Worm (Caenorhabditis elegans) whole organism, L3 larva: ENCODE data around the gene rps-22.

Source experiments
- aly-2 ChIP-seq: fragments of 150-350 bp; optimal IDR thresholded peaks from 2 replicates; lab custom pipeline; 2014; ENCODE audit warnings: missing biosample characterization, missing genetic modification characterization
- ceh-16 ChIP-seq: sonication (generic microtip); optimal IDR thresholded peaks from 2 replicates; lab custom pipeline; 2017; ENCODE audit warnings: missing biosample characterization, missing genetic modification characterization
- ceh-9 ChIP-seq: sonication (generic microtip); optimal IDR thresholded peaks from 2 replicates; lab custom pipeline; 2018; ENCODE audit warnings: missing biosample characterization, missing genetic modification characterization
- daf-12 ChIP-seq: fragments of 150-350 bp; optimal IDR thresholded peaks from 2 replicates; lab custom pipeline; 2014; ENCODE audit warnings: missing biosample characterization, missing genetic modification reagents, missing genetic modification characterization
- egl-27 ChIP-seq: sonication (generic microtip); optimal IDR thresholded peaks from 4 replicates; lab custom pipeline; 2017; ENCODE audit warnings: missing biosample characterization, missing genetic modification reagents, missing genetic modification characterization
- egl-5 ChIP-seq: fragments of 150-350 bp; optimal IDR thresholded peaks from 2 replicates; lab custom pipeline; 2017; ENCODE audit warnings: missing biosample characterization, missing genetic modification reagents, missing genetic modification characterization, inconsistent platforms
- elt-1 ChIP-seq: fragments of 150-350 bp; optimal IDR thresholded peaks from 2 replicates; lab custom pipeline; 2014; ENCODE audit warnings: missing biosample characterization, missing genetic modification characterization
- elt-2 ChIP-seq: sonication (generic microtip); optimal IDR thresholded peaks from 2 replicates; lab custom pipeline; 2016; ENCODE audit warnings: missing genetic modification reagents, mild to moderate bottlenecking, missing genetic modification characterization, missing compliant biosample characterization
- eor-1 ChIP-seq, 2 experiments: fragments of 150-350 bp; optimal IDR thresholded peaks; 2 replicates each; lab custom pipeline; 2014 to 2018; ENCODE audit warnings: missing biosample characterization in 2 of 2, missing genetic modification characterization in 2 of 2
- fkh-2 ChIP-seq: fragments of 150-350 bp; optimal IDR thresholded peaks from 2 replicates; lab custom pipeline; 2014; ENCODE audit warnings: missing biosample characterization, missing genetic modification reagents, missing genetic modification characterization
- lin-15B ChIP-seq: fragments of 150-350 bp; optimal IDR thresholded peaks from 2 replicates; lab custom pipeline; 2014; ENCODE audit warnings: missing biosample characterization, missing genetic modification characterization
- lsy-12 ChIP-seq: sonication (generic microtip); optimal IDR thresholded peaks from 2 replicates; lab custom pipeline; 2016; ENCODE audit warnings: mild to moderate bottlenecking, missing genetic modification characterization, missing compliant biosample characterization
- mml-1 ChIP-seq: fragments of 150-350 bp; sonication (generic microtip); optimal IDR thresholded peaks from 3 replicates; lab custom pipeline; 2014; ENCODE audit warnings: missing biosample characterization, missing genetic modification characterization
- nfya-1 ChIP-seq: sonication (generic microtip); optimal IDR thresholded peaks from 2 replicates; lab custom pipeline; 2017; ENCODE audit warnings: missing genetic modification characterization, mild to moderate bottlenecking, missing compliant biosample characterization, antibody characterized with exemption, moderate library complexity; ENCODE audit not compliant: insufficient read depth
- nhr-11 ChIP-seq: fragments of 150-350 bp; optimal IDR thresholded peaks from 2 replicates; lab custom pipeline; 2014; ENCODE audit warnings: missing biosample characterization, missing genetic modification characterization
- nhr-23 ChIP-seq: fragments of 150-350 bp; optimal IDR thresholded peaks from 2 replicates; lab custom pipeline; 2014; ENCODE audit warnings: missing biosample characterization, missing genetic modification reagents, missing genetic modification characterization
- nhr-237 ChIP-seq: fragments of 150-350 bp; optimal IDR thresholded peaks from 2 replicates; lab custom pipeline; 2014; ENCODE audit warnings: missing biosample characterization, missing genetic modification characterization
- nhr-43 ChIP-seq: sonication (generic microtip); optimal IDR thresholded peaks from 2 replicates; lab custom pipeline; 2016; ENCODE audit warnings: mild to moderate bottlenecking, missing genetic modification characterization, missing compliant biosample characterization; ENCODE audit not compliant: poor library complexity, severe bottlenecking
- nhr-67 ChIP-seq: fragments of 150-350 bp; optimal IDR thresholded peaks from 2 replicates; lab custom pipeline; 2014; ENCODE audit warnings: missing biosample characterization, missing genetic modification characterization
- nhr-76 ChIP-seq: fragments of 150-350 bp; sonication (generic microtip); optimal IDR thresholded peaks from 5 replicates; lab custom pipeline; 2014; ENCODE audit warnings: missing biosample characterization, missing genetic modification characterization
- nhr-77 ChIP-seq: fragments of 150-350 bp; optimal IDR thresholded peaks from 2 replicates; lab custom pipeline; 2014; ENCODE audit warnings: missing biosample characterization, missing genetic modification characterization
- pha-4 ChIP-seq: fragments of 150-350 bp; optimal IDR thresholded peaks from 2 replicates; lab custom pipeline; 2014; ENCODE audit warnings: missing biosample characterization, missing genetic modification reagents, missing genetic modification characterization
- pqm-1 ChIP-seq: fragments of 150-350 bp; optimal IDR thresholded peaks from 2 replicates; lab custom pipeline; 2017; ENCODE audit warnings: missing biosample characterization, missing genetic modification characterization, inconsistent platforms
- skn-1 ChIP-seq: fragments of 150-350 bp; optimal IDR thresholded peaks from 2 replicates; lab custom pipeline; 2014; ENCODE audit warnings: missing biosample characterization, missing genetic modification characterization
- tbx-2 ChIP-seq: sonication (generic microtip); optimal IDR thresholded peaks from 2 replicates; lab custom pipeline; 2016; ENCODE audit warnings: mild to moderate bottlenecking, missing genetic modification characterization, missing compliant biosample characterization
- unc-39 ChIP-seq: sonication (generic microtip); optimal IDR thresholded peaks from 4 replicates; lab custom pipeline; 2017; ENCODE audit warnings: missing biosample characterization, missing genetic modification characterization
- unc-62 ChIP-seq: fragments of 150-350 bp; sonication (generic microtip); optimal IDR thresholded peaks from 4 replicates; lab custom pipeline; 2014; ENCODE audit warnings: missing biosample characterization, missing genetic modification reagents, missing genetic modification characterization
- zag-1 ChIP-seq: fragments of 150-350 bp; optimal IDR thresholded peaks from 2 replicates; lab custom pipeline; 2014; ENCODE audit warnings: missing biosample characterization, missing genetic modification characterization
- ztf-4 ChIP-seq: fragments of 150-350 bp; optimal IDR thresholded peaks from 2 replicates; lab custom pipeline; 2014; ENCODE audit warnings: missing biosample characterization, missing genetic modification characterization

rps-22 gene

DNA sequence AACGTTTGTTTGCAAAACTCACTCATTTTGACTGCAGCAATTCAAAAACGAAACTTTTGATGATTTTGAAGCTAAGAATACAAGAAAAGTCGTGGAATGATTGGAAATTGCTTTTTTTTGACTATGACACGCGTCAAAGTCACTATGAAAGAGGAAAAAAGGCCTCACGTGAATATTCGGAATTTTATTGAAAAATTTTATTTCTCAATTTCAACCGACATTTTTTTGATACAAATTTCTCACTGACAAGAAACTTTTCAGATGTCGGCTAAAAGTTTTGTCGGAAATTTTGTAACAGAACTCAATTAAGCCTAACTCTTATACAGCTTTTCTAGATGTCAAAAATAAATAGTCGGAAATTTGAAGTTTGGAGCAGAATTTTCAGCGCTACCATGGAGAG is 20.1 kb downstream of the rps-22 start, which contains the start of gene R155.5:
R155.5 (minus strand) TSS at position 101 of the 400 bp plus-strand sequence.
- TF ChIP-seq pha-4 (tag; lab: Kevin White, UChicago) (no peak), unc-39 (no peak), aly-2 (tag; lab: Kevin White, UChicago) (no peak), nhr-23 (tag; lab: Kevin White, UChicago) (no peak), nhr-237 (tag; lab: Kevin White, UChicago) (no peak), ceh-16 (tag; lab: Kevin White, UChicago) (no peak), zag-1 (no peak), daf-12 (no peak), tbx-2 (no peak), unc-62 (no peak), nhr-67 (no peak), nhr-77 (no peak), eor-1 (tag; optimal IDR thresholded peaks at IDR 0.05; lab: Kevin White, UChicago) (no peak), skn-1 (tag; lab: Kevin White, UChicago) (no peak)

DNA sequence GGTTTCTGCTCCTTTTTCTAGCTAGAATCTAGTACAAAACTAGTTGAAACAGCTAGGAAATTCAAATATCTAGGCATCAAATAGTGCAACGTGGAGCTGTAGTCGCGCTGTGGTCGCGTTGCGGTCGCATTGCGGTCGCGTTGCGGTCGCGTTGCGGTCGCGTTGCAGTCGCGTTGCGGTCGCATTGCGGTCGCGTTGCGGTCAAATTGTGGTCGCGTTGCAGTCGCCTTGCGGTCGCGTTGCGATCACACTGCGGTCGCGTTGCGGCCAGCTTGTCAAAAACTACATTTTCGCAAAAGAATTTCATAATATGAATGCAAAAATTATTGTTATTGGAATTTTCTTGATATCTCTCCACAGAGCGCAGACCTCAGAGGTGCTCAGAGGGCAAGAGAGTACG is 25.7 kb downstream of the rps-22 start:
- TF ChIP-seq pqm-1 (tag; lab: Kevin White, UChicago) (no peak), fkh-2 (tag; lab: Kevin White, UChicago) (no peak), tbx-2 (no peak), nhr-237 (tag; lab: Kevin White, UChicago) (no peak), mml-1 (tag; lab: Kevin White, UChicago) (no peak), nhr-77 (no peak), zag-1 (no peak), nhr-43 (tag; lab: Kevin White, UChicago) (no peak), elt-1 (tag; lab: Kevin White, UChicago) (no peak)

DNA sequence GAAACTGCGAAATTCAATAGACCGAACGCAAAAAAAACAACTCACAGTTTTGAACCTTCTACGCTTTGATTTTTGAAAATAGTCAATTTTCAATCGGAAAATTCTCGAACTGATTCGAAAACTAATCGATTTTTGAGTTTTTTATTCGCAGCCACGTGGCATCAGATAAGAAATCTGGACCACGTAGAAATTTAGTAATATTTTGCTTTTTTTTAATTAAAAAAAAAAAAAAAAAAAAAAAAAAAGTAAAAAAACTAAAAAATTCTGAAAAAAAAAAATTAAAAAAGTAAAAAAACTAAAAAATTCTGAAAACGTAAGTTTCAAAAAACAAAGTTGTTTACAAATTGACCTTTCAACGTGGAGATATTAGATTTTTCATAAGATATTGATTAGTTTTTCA is 26.3 kb downstream of the rps-22 start, which contains the start of gene R155.3:
R155.3 (minus strand) TSS at position 101 of the 400 bp plus-strand sequence.
- TF ChIP-seq egl-27 (tag; lab: Kevin White, UChicago) (no peak), mml-1 (tag; lab: Kevin White, UChicago) (no peak), pqm-1 (tag; lab: Kevin White, UChicago) (no peak), egl-5 (no peak), skn-1 (tag; lab: Kevin White, UChicago) (no peak)
- TF ChIP-seq, all 47 proteins: peak for 0

DNA sequence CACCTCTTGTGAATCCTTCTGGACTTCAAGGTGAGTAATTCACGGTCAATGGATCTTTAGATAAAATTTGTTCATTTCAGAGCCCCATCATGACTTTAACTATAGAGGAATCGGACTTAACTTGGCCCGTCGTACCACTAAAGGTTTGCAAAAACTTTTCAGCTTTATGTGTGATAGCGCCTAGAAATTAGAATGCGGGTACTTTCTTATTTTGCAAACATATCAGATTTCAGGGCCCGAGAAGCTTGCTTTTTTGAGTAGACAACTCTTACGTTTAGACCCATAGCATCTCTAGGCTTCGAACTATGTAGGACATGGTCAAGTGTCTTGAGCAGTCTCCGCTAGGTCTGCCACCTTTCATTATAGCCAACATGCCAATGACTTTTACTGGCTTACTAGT is 27.1 kb downstream of the rps-22 start:
- TF ChIP-seq nhr-237 (tag; lab: Kevin White, UChicago) (no peak), ceh-9 (tag; lab: Kevin White, UChicago) (no peak), lsy-12 (tag; lab: Kevin White, UChicago) (no peak), ztf-4 (tag; lab: Kevin White, UChicago) (no peak), aly-2 (tag; lab: Kevin White, UChicago) (no peak), unc-39 (no peak), eor-1 (tag; optimal IDR thresholded peaks at IDR 0.05; lab: Kevin White, UChicago) (no peak), daf-12 (no peak), pqm-1 (tag; lab: Kevin White, UChicago) (no peak), nhr-76 (tag; lab: Kevin White, UChicago) (no peak), ceh-16 (tag; lab: Kevin White, UChicago) (no peak)

DNA sequence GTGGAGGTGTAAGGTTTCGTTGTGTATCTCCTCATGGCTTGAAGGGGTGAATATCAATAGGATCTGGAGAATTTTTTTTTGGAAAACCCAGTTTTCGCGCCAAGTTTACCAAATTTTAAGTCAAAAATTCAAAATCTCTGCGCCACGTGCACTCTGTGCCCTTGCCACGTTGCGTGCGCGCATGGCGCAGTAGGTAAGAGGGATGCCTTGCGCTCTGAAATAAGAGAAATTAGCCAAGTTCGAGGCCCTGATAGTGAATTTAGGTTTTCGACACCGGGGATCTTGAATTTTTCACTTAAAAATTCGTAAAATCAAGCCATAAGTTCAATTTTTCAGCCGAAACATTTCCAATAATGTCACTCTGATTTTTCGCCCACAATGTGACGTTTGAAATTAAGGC is 31.1 kb downstream of the rps-22 start:
- TF ChIP-seq ztf-4 (tag; lab: Kevin White, UChicago), result no peak

DNA sequence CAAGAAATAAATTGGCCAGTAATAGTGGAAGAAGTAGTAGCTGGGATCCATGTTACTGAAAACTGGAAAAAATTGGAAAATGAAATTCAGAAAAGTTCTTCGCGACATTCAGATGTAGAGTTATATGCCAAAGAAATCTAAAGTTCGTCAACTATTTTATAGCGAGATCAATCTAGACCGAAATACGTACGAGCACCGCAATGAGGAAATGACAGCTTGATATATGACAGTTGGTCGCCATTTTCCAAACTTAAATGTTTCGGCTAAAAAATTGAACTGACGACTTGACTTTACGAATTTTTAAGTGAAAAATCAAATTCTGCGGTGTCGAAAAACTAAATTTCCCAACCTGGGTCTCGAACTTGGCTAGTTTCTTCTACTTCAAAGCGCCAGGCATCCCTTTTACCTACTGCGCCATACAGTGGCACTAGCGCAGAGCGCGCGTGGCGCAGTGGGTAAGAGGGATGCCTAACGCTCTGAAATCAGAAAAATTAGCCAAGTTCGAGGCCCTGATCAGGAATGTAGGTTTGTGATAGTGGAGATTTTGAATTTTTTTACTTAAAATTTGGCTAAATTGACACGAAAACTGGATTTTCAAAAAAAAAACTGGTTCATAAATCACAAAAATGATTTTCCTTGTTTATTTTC is 32.4 kb downstream of the rps-22 start, which contains the start of gene srd-66:
srd-66 (minus strand) TSS at position 51 of the 648 bp plus-strand sequence.
- TF ChIP-seq pha-4 (tag; lab: Kevin White, UChicago) (no peak), fkh-2 (tag; lab: Kevin White, UChicago) (no peak), nhr-11 (no peak), nfya-1 (tag; lab: Kevin White, UChicago) (no peak), lin-15B (tag; lab: Kevin White, UChicago) (no peak), elt-2 (no peak)
